Worm (Caenorhabditis elegans): ENCODE results near the gene clec-156.

- TF ChIP-seq unc-39 (tag; optimal IDR thresholded peaks at IDR 0.05) (no peak), aly-2 (tag; optimal IDR thresholded peaks at IDR 0.05) (no peak), gmeb-1 (tag; optimal IDR thresholded peaks at IDR 0.05) (no peak), skn-1 (tag; optimal IDR thresholded peaks at IDR 0.05) (no peak), sma-9 (GFP tag; optimal IDR thresholded peaks at IDR 0.05) (no peak), sma-9 (tag; optimal IDR thresholded peaks at IDR 0.05) (no peak), Y55F3AM.14 (GFP tag; optimal IDR thresholded peaks at IDR 0.05) (no peak), unc-62 (GFP tag; optimal IDR thresholded peaks at IDR 0.05) (no peak), ztf-11 (tag; optimal IDR thresholded peaks at IDR 0.05) (no peak), lin-13 (GFP tag; optimal IDR thresholded peaks at IDR 0.05) (no peak), ceh-82 (tag; optimal IDR thresholded peaks at IDR 0.05) (no peak), ama-1 (optimal IDR thresholded peaks at IDR 0.05) (no peak), nhr-23 (tag; optimal IDR thresholded peaks at IDR 0.05) (no peak)
These were observed at the start of gene clec-156 for ce11 chrIII:4842173-4842572.
